Fruit fly (Drosophila melanogaster): Measurements from ENCODE around the gene Apc.

- TF ChIP-seq CG8478 (optimal IDR thresholded peaks at IDR 0.05) = no peak
- TF ChIP-seq CTCF (optimal IDR thresholded peaks at IDR 0.05) = no peak
Measured at dm6 chr3R:28842431-28842830, 2.1 kb downstream of the Apc start.
